Fruit fly (Drosophila melanogaster): Measurements from ENCODE around the gene CG9396.
A peak's percentile ranks its signal among the peaks of the same experiment; 100 is the strongest.

CG9396 gene

DNA sequence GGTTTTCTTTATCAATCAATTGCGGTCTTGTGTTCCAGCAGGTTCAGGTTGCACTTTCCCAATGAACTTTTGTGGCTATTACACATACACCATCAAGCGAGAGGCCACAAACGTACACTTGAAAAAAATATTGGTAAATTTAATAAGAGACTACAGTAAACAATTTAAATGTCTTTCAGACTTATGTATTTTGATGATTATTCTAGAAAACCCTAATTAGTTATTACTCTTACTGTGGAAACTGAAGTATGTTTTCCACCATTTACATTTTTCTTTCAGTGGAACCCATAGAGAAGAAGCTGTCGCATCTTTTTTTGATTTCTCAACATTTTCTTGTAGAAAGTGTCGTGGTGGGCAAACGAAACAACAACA is 37.3 kb downstream of the CG9396 start (continued):
- peak; percentile 87 for TF ChIP-seq btn (GFP tag; optimal IDR thresholded peaks at IDR 0.05)
- TF ChIP-seq CG15696 (tag; optimal IDR thresholded peaks at IDR 0.05): peak; percentile 54
- peak; percentile 57 for TF ChIP-seq CG3163 (GFP tag; optimal IDR thresholded peaks at IDR 0.05)
- TF ChIP-seq nerfin-1 (tag; optimal IDR thresholded peaks at IDR 0.05): peak; percentile 91
- TF ChIP-seq CG14050 (GFP tag; IDR thresholded peaks at IDR 0.05): peak; percentile 84
- peak; percentile 90 for TF ChIP-seq CHES-1-like (GFP tag; optimal IDR thresholded peaks at IDR 0.05)
- peak; percentile 81 for TF ChIP-seq jigr1 (GFP tag; IDR thresholded peaks at IDR 0.05)
- peak; percentile 98 for TF ChIP-seq gem (tag; optimal IDR thresholded peaks at IDR 0.05)
- TF ChIP-seq CG13123 (GFP tag; optimal IDR thresholded peaks at IDR 0.05): peak; percentile 83
- peak; percentile 81 for TF ChIP-seq CG11247 (GFP tag; IDR thresholded peaks at IDR 0.05)
- TF ChIP-seq croc (GFP tag; conservative IDR thresholded peaks at IDR 0.05): peak; percentile 91
- no peak for TF ChIP-seq Sin3A (optimal IDR thresholded peaks at IDR 0.05)
- TF ChIP-seq CG6791 (GFP tag; IDR thresholded peaks at IDR 0.05; ENCODE audit: partially characterized antibody): no peak
- peak; percentile 73 for TF ChIP-seq CG30020 (tag; optimal IDR thresholded peaks at IDR 0.05)
- peak; percentile 56 for TF ChIP-seq Ravus (GFP tag; IDR thresholded peaks at IDR 0.05)
- TF ChIP-seq mam (GFP tag; optimal IDR thresholded peaks at IDR 0.05): peak; percentile 87
- peak; percentile 84 for TF ChIP-seq crc (GFP tag; optimal IDR thresholded peaks at IDR 0.05)
- peak; percentile 89 for TF ChIP-seq CrebB (tag; optimal IDR thresholded peaks at IDR 0.05)
- peak; percentile 96 for TF ChIP-seq CG8924 (tag; optimal IDR thresholded peaks at IDR 0.05)
- no peak for TF ChIP-seq BEAF-32 (GFP tag; optimal IDR thresholded peaks at IDR 0.05)
- TF ChIP-seq disco-r (GFP tag; optimal IDR thresholded peaks at IDR 0.05): peak; percentile 88
- TF ChIP-seq bsh (GFP tag; optimal IDR thresholded peaks at IDR 0.05): peak; percentile 65 to 97
- no peak for TF ChIP-seq CG13894 (tag; optimal IDR thresholded peaks at IDR 0.05)
- peak; percentile 89 for TF ChIP-seq HmgZ (tag; optimal IDR thresholded peaks at IDR 0.05)
- TF ChIP-seq CG11560 (tag; IDR thresholded peaks at IDR 0.05): no peak
- TF ChIP-seq ftz-f1 (GFP tag; optimal IDR thresholded peaks at IDR 0.05): no peak
- no peak for TF ChIP-seq hth (optimal IDR thresholded peaks at IDR 0.05)
- TF ChIP-seq tx (GFP tag; optimal IDR thresholded peaks at IDR 0.05): peak; percentile 91
- no peak; the same call in 1 of the 2 replicates for TF ChIP-seq Dip2 (GFP tag; IDR thresholded peaks at IDR 0.05)
- TF ChIP-seq cas (GFP tag; IDR thresholded peaks at IDR 0.05): 0 out of 2 replicates have a peak, but pooled peaks have one; percentile 35
- peak; percentile 92 for TF ChIP-seq CG14710 (tag; optimal IDR thresholded peaks at IDR 0.05)
- TF ChIP-seq zfh1 (GFP tag; IDR thresholded peaks at IDR 0.05): peak; percentile 91
- TF ChIP-seq GATAe (GFP tag; conservative IDR thresholded peaks at IDR 0.05): peak; percentile 33
- no peak for TF ChIP-seq mirr (GFP tag; optimal IDR thresholded peaks at IDR 0.05)
- TF ChIP-seq CG16813 (GFP tag; IDR thresholded peaks at IDR 0.05; ENCODE audit: partially characterized antibody): no peak
- TF ChIP-seq D19B (GFP tag; optimal IDR thresholded peaks at IDR 0.05): peak; percentile 68
- TF ChIP-seq cad (GFP tag; optimal IDR thresholded peaks at IDR 0.05): no peak
- peak; percentile 89 for TF ChIP-seq CG17385 (GFP tag; optimal IDR thresholded peaks at IDR 0.05)
- TF ChIP-seq CG13775 (GFP tag; optimal IDR thresholded peaks at IDR 0.05): peak; percentile 83
- peak; percentile 11 for TF ChIP-seq slou (GFP tag; optimal IDR thresholded peaks at IDR 0.05)
- peak; percentile 77 for TF ChIP-seq Bdp1 (GFP tag; optimal IDR thresholded peaks at IDR 0.05)
- TF ChIP-seq Spps (tag; optimal IDR thresholded peaks at IDR 0.05): peak; percentile 88
- peak; percentile 87 for TF ChIP-seq chm (GFP tag; IDR thresholded peaks at IDR 0.05)
- peak; percentile 59 for TF ChIP-seq Nf-YC (tag; optimal IDR thresholded peaks at IDR 0.05)
- peak; percentile 93 for TF ChIP-seq Xrp1 (GFP tag; IDR thresholded peaks at IDR 0.05)
- TF ChIP-seq Aef1 (GFP tag; IDR thresholded peaks at IDR 0.05): peak; percentile 83
- TF ChIP-seq CkIIα-i1 (GFP tag; IDR thresholded peaks at IDR 0.05): peak; percentile 39; the same call in 1 of the 2 replicates
- no peak for TF ChIP-seq stwl (tag; optimal IDR thresholded peaks at IDR 0.05)
- TF ChIP-seq CG9609 (GFP tag; optimal IDR thresholded peaks at IDR 0.05): peak; percentile 90
- peak; percentile 32 for TF ChIP-seq B-H2 (GFP tag; optimal IDR thresholded peaks at IDR 0.05)
- peak; percentile 86 for TF ChIP-seq CG31388 (GFP tag; optimal IDR thresholded peaks at IDR 0.05)
- TF ChIP-seq Dbx (GFP tag; IDR thresholded peaks at IDR 0.05): peak; percentile 78

Data from whole organism, embryonic.